Fruit fly (Drosophila melanogaster) whole organism, embryonic: ENCODE data around the gene CG7739.
A peak's percentile ranks its signal among the peaks of the same experiment; 100 is the strongest.

Experiments used
- Asciz ChIP-seq: fragments of 200-800 bp; sonication (Bioruptor generic); optimal IDR thresholded peaks from 2 replicates; lab custom pipeline; 2017; ENCODE audit warnings: missing biosample characterization, mild to moderate bottlenecking, missing genetic modification characterization, missing genetic modification reagents
- CG12104 ChIP-seq: fragments of 200-800 bp; sonication (Bioruptor generic); optimal IDR thresholded peaks from 3 replicates; lab custom pipeline; 2016; ENCODE audit warnings: missing biosample characterization, missing genetic modification characterization
- CG13296 ChIP-seq: fragments of 200-800 bp; sonication (Bioruptor generic); optimal IDR thresholded peaks from 3 replicates; lab custom pipeline; 2018; ENCODE audit warnings: missing biosample characterization, mild to moderate bottlenecking, missing genetic modification characterization
- CG13894 ChIP-seq: fragments of 200-800 bp; sonication (Bioruptor generic); optimal IDR thresholded peaks from 3 replicates; lab custom pipeline; 2018; ENCODE audit warnings: missing biosample characterization, mild to moderate bottlenecking, missing genetic modification characterization, moderate library complexity
- CG14014 ChIP-seq: fragments of 200-800 bp; sonication (Bioruptor generic); IDR thresholded peaks from 2 replicates; pipeline ENCODE4 v1.3.6; 2022; ENCODE audit warnings: missing biosample characterization, missing genetic modification characterization
- CG15011 ChIP-seq: fragments of 200-800 bp; sonication (Bioruptor generic); optimal IDR thresholded peaks from 3 replicates; lab custom pipeline; 2018; ENCODE audit warnings: missing biosample characterization, mild to moderate bottlenecking, missing genetic modification characterization
- CG15514 ChIP-seq: fragments of 200-800 bp; sonication (Bioruptor generic); optimal IDR thresholded peaks from 3 replicates; lab custom pipeline; 2017; ENCODE audit warnings: missing biosample characterization, missing genetic modification characterization, mild to moderate bottlenecking, moderate library complexity, missing genetic modification reagents
- CG1603 ChIP-seq: fragments of 200-800 bp; sonication (Bioruptor generic); optimal IDR thresholded peaks from 2 replicates; lab custom pipeline; 2019; ENCODE audit warnings: missing biosample characterization, mild to moderate bottlenecking, missing genetic modification characterization, moderate library complexity
- CG17186 ChIP-seq: fragments of 200-800 bp; sonication (Bioruptor generic); optimal IDR thresholded peaks from 3 replicates; lab custom pipeline; 2017; ENCODE audit warnings: missing biosample characterization, missing genetic modification reagents, missing genetic modification characterization
- CG17361 ChIP-seq: fragments of 200-800 bp; sonication (Bioruptor generic); IDR thresholded peaks from 3 replicates; pipeline ENCODE4 v1.3.6; 2022; ENCODE audit warnings: missing biosample characterization, missing genetic modification characterization
- CG17385 ChIP-seq: fragments of 200-800 bp; sonication (Bioruptor generic); optimal IDR thresholded peaks from 3 replicates; lab custom pipeline; 2018; ENCODE audit warnings: missing biosample characterization, mild to moderate bottlenecking, missing genetic modification characterization
- CG17568 ChIP-seq: fragments of 200-800 bp; sonication (Bioruptor generic); optimal IDR thresholded peaks from 2 replicates; lab custom pipeline; 2018; ENCODE audit warnings: missing biosample characterization, mild to moderate bottlenecking, missing genetic modification characterization, moderate library complexity
- CG18599 ChIP-seq: fragments of 200-800 bp; sonication (Bioruptor generic); optimal IDR thresholded peaks from 3 replicates; lab custom pipeline; 2017; ENCODE audit warnings: missing biosample characterization, missing genetic modification characterization, mild to moderate bottlenecking, moderate library complexity, missing genetic modification reagents
- CG2120 ChIP-seq: fragments of 200-800 bp; sonication (Bioruptor generic); optimal IDR thresholded peaks from 3 replicates; lab custom pipeline; 2016; ENCODE audit warnings: missing biosample characterization, missing genetic modification characterization
- CG31365 ChIP-seq: fragments of 200-800 bp; sonication (Bioruptor generic); optimal IDR thresholded peaks from 2 replicates; lab custom pipeline; 2018; ENCODE audit warnings: missing biosample characterization, mild to moderate bottlenecking, missing genetic modification characterization
- CG3281 ChIP-seq: fragments of 200-800 bp; sonication (Bioruptor generic); optimal IDR thresholded peaks from 3 replicates; lab custom pipeline; 2017; ENCODE audit warnings: missing biosample characterization, mild to moderate bottlenecking, missing genetic modification characterization
- CG4404 ChIP-seq: fragments of 200-800 bp; sonication (Bioruptor generic); IDR thresholded peaks from 2 replicates; pipeline ENCODE4 v1.3.6; 2022; ENCODE audit warnings: missing biosample characterization, missing genetic modification characterization
- CG4707 ChIP-seq: fragments of 200-800 bp; sonication (Bioruptor generic); optimal IDR thresholded peaks from 2 replicates; lab custom pipeline; 2018; ENCODE audit warnings: missing biosample characterization, mild to moderate bottlenecking, missing genetic modification characterization, moderate library complexity
- CG6689 ChIP-seq: fragments of 200-800 bp; sonication (Bioruptor generic); IDR thresholded peaks from 2 replicates; pipeline ENCODE4 v1.3.6; 2022; ENCODE audit warnings: missing biosample characterization, missing genetic modification characterization
- CG6854 ChIP-seq: fragments of 200-800 bp; sonication (Bioruptor generic); optimal IDR thresholded peaks from 3 replicates; lab custom pipeline; 2017; ENCODE audit warnings: missing biosample characterization, mild to moderate bottlenecking, missing genetic modification characterization
- CG7928 ChIP-seq: fragments of 200-800 bp; sonication (Bioruptor generic); optimal IDR thresholded peaks from 2 replicates; lab custom pipeline; 2017; ENCODE audit warnings: missing biosample characterization, mild to moderate bottlenecking, missing genetic modification characterization
- CG8290 ChIP-seq, 3 experiments: fragments of 200-800 bp; sonication (Bioruptor generic); optimal IDR thresholded peaks; 2 replicates each; lab custom pipeline; 2016 to 2019; ENCODE audit warnings: missing biosample characterization in 3 of 3, missing genetic modification characterization in 3 of 3, mild to moderate bottlenecking in 2 of 3, moderate library complexity in 1 of 3
- CG8765 ChIP-seq: fragments of 200-800 bp; sonication (Bioruptor generic); IDR thresholded peaks from 2 replicates; pipeline ENCODE4 v1.3.6; 2022; ENCODE audit warnings: missing biosample characterization, missing genetic modification characterization
- D19B ChIP-seq: fragments of 200-800 bp; sonication (Bioruptor generic); optimal IDR thresholded peaks from 2 replicates; lab custom pipeline; 2017; ENCODE audit warnings: missing biosample characterization, mild to moderate bottlenecking, missing genetic modification characterization
- Eip74EF ChIP-seq, 2 experiments: fragments of 200-800 bp in 1 of 2; fragments of >200 bp in 1 of 2; sonication (Bioruptor generic) in 1 of 2; optimal IDR thresholded peaks; 2 replicates each; lab custom pipeline; 2017 to 2019; ENCODE audit warnings: missing biosample characterization in 2 of 2, missing genetic modification characterization in 2 of 2, mild to moderate bottlenecking in 1 of 2, moderate library complexity in 1 of 2
- Fer1 ChIP-seq: fragments of 200-800 bp; sonication (Bioruptor generic); optimal IDR thresholded peaks from 2 replicates; lab custom pipeline; 2017; ENCODE audit warnings: missing biosample characterization, mild to moderate bottlenecking, missing genetic modification characterization
- Fer3 ChIP-seq: fragments of 200-800 bp; sonication (Bioruptor generic); optimal IDR thresholded peaks from 2 replicates; lab custom pipeline; 2018; ENCODE audit warnings: missing biosample characterization, mild to moderate bottlenecking, missing genetic modification characterization, moderate library complexity
- HmgZ ChIP-seq: fragments of 200-800 bp; sonication (Bioruptor generic); optimal IDR thresholded peaks from 2 replicates; lab custom pipeline; 2018; ENCODE audit warnings: missing biosample characterization, mild to moderate bottlenecking, missing genetic modification characterization
- MESR4 ChIP-seq: fragments of 200-800 bp; sonication (Bioruptor generic); optimal IDR thresholded peaks from 2 replicates; lab custom pipeline; 2018; ENCODE audit warnings: missing biosample characterization, mild to moderate bottlenecking, missing genetic modification characterization, moderate library complexity
- Meics ChIP-seq: fragments of 200-800 bp; sonication (Bioruptor generic); optimal IDR thresholded peaks from 2 replicates; lab custom pipeline; 2017; ENCODE audit warnings: missing biosample characterization, mild to moderate bottlenecking, missing genetic modification characterization
- NK7.1 ChIP-seq: fragments of 200-800 bp; sonication (Bioruptor generic); optimal IDR thresholded peaks from 3 replicates; lab custom pipeline; 2016; ENCODE audit warnings: missing biosample characterization, missing genetic modification characterization
- Side ChIP-seq: fragments of 200-800 bp; sonication (Bioruptor generic); optimal IDR thresholded peaks from 2 replicates; lab custom pipeline; 2016; ENCODE audit warnings: missing biosample characterization, missing genetic modification characterization
- bab2 ChIP-seq: fragments of 200-800 bp; sonication (Bioruptor generic); optimal IDR thresholded peaks from 2 replicates; lab custom pipeline; 2016; ENCODE audit warnings: missing biosample characterization, missing genetic modification characterization
- croc ChIP-seq: fragments of 200-800 bp; sonication (Bioruptor generic); conservative IDR thresholded peaks from 3 replicates; pipeline ENCODE4 v1.3.6; 2022; ENCODE audit warnings: missing biosample characterization, missing genetic modification characterization
- fd3F ChIP-seq: fragments of 200-800 bp; sonication (Bioruptor generic); optimal IDR thresholded peaks from 2 replicates; lab custom pipeline; 2018; ENCODE audit warnings: missing biosample characterization, mild to moderate bottlenecking, missing genetic modification characterization, moderate library complexity
- fd96Cb ChIP-seq: fragments of 200-800 bp; sonication (Bioruptor generic); optimal IDR thresholded peaks from 2 replicates; lab custom pipeline; 2018; ENCODE audit warnings: missing biosample characterization, mild to moderate bottlenecking, missing genetic modification characterization, moderate library complexity
- grau ChIP-seq: fragments of 200-800 bp; optimal IDR thresholded peaks from 3 replicates; lab custom pipeline; 2019; ENCODE audit warnings: missing biosample characterization, mild to moderate bottlenecking, missing genetic modification characterization, moderate library complexity
- gsb-n ChIP-seq: fragments of 200-800 bp; sonication (Bioruptor generic); optimal IDR thresholded peaks from 3 replicates; lab custom pipeline; 2018; ENCODE audit warnings: missing biosample characterization, mild to moderate bottlenecking, missing genetic modification characterization
- gt ChIP-seq: fragments of 200-800 bp; sonication (Bioruptor generic); IDR thresholded peaks from 2 replicates; pipeline ENCODE4 v1.3.6; 2022; ENCODE audit warnings: missing biosample characterization, missing genetic modification characterization
- org-1 ChIP-seq: fragments of 200-800 bp; sonication (Bioruptor generic); optimal IDR thresholded peaks from 2 replicates; lab custom pipeline; 2017; ENCODE audit warnings: missing biosample characterization, missing genetic modification characterization
- salm ChIP-seq: fragments of 200-800 bp; sonication (Bioruptor generic); optimal IDR thresholded peaks from 2 replicates; lab custom pipeline; 2018; ENCODE audit warnings: missing biosample characterization, mild to moderate bottlenecking, missing genetic modification characterization
- schlank ChIP-seq: fragments of 200-800 bp; sonication (Bioruptor generic); optimal IDR thresholded peaks from 2 replicates; lab custom pipeline; 2018; ENCODE audit warnings: missing biosample characterization, mild to moderate bottlenecking, missing genetic modification characterization
- sens ChIP-seq: fragments of 200-800 bp; sonication (Bioruptor generic); peaks from one replicate; lab custom pipeline; 2016; ENCODE audit warnings: missing biosample characterization, missing genetic modification characterization
- seq ChIP-seq: fragments of 200-800 bp; sonication (Bioruptor generic); IDR thresholded peaks from 2 replicates; pipeline ENCODE4 v1.3.6; 2022; ENCODE audit warnings: missing biosample characterization, missing genetic modification characterization
- ssp ChIP-seq: fragments of 200-800 bp; sonication (Bioruptor generic); IDR thresholded peaks from 2 replicates; pipeline ENCODE4 v1.3.6; 2022; ENCODE audit warnings: missing biosample characterization, missing genetic modification characterization
- toy ChIP-seq: fragments of 200-800 bp; sonication (Bioruptor generic); IDR thresholded peaks from 2 replicates; pipeline ENCODE4 v1.3.6; 2022; ENCODE audit warnings: missing biosample characterization, missing genetic modification characterization
- yki ChIP-seq: fragments of >200 bp; optimal IDR thresholded peaks from 3 replicates; lab custom pipeline; 2018
- z ChIP-seq: fragments of 200-800 bp; sonication (Bioruptor generic); IDR thresholded peaks from 3 replicates; pipeline ENCODE4 v1.3.6; 2022; ENCODE audit warnings: missing biosample characterization, missing genetic modification characterization

The CG7739 gene

dm6 chr3L:15553993-15554644, 8.7 kb downstream of the CG7739 start, which contains the start of gene AGO2 (continued):
- no peak for TF ChIP-seq salm (tag; lab: Kevin White, UChicago)
- TF ChIP-seq Eip74EF (GFP tag; optimal IDR thresholded peaks at IDR 0.05; lab: Kevin White, UChicago) = peak in 1 of 2 experiments; percentile 29
- TF ChIP-seq yki (lab: Kevin White, UChicago) = no peak
- no peak for TF ChIP-seq ssp (GFP tag; lab: Robert Waterston, UW)
- TF ChIP-seq fd96Cb = no peak
- no peak for TF ChIP-seq CG4404
- peak; percentile 3 for TF ChIP-seq CG31365

- TF ChIP-seq Fer3 (tag; lab: Kevin White, UChicago) = peak; percentile 48
- TF ChIP-seq grau (tag; lab: Kevin White, UChicago) = peak; percentile 4
- TF ChIP-seq Asciz = peak; percentile 28
- TF ChIP-seq CG17568 (GFP tag; lab: Kevin White, UChicago) = peak; percentile 54
- no peak for TF ChIP-seq toy (GFP tag; lab: Robert Waterston, UW)
- peak; percentile 37 for TF ChIP-seq org-1 (GFP tag; lab: Kevin White, UChicago)
- peak; percentile 57 for TF ChIP-seq schlank
- no peak for TF ChIP-seq D19B
- TF ChIP-seq CG8290 (GFP tag; optimal IDR thresholded peaks at IDR 0.05; lab: Kevin White, UChicago) = no peak
- TF ChIP-seq CG8290 (tag; optimal IDR thresholded peaks at IDR 0.05; lab: Kevin White, UChicago) = peak in 1 of 2 experiments; percentile 61
- peak; percentile 12 for TF ChIP-seq CG7928 (GFP tag; lab: Kevin White, UChicago)
- TF ChIP-seq Fer1 (GFP tag; lab: Kevin White, UChicago) = peak; percentile 56
- no peak for TF ChIP-seq CG1603 (tag; lab: Kevin White, UChicago)
- TF ChIP-seq bab2 = peak; percentile 32
- TF ChIP-seq CG14014 (GFP tag; lab: Robert Waterston, UW) = peak; percentile 13; the same call in 1 of the 2 replicates
- no peak for TF ChIP-seq CG17186 (GFP tag; lab: Kevin White, UChicago)
- TF ChIP-seq CG18599 (GFP tag; lab: Kevin White, UChicago) = peak; percentile 72
- TF ChIP-seq CG8765 = no peak
- TF ChIP-seq gsb-n = no peak
- TF ChIP-seq gt (GFP tag; lab: Robert Waterston, UW) = no peak
- TF ChIP-seq CG17385 (GFP tag; lab: Kevin White, UChicago) = no peak
- TF ChIP-seq CG15514 (GFP tag; lab: Kevin White, UChicago) = peak; percentile 48
- peak; percentile 45 for TF ChIP-seq fd3F (GFP tag; lab: Kevin White, UChicago)
- TF ChIP-seq CG15011 (GFP tag; lab: Kevin White, UChicago) = peak; percentile 35
- TF ChIP-seq CG2120 = peak; percentile 31
- TF ChIP-seq CG17361 = 0 out of 3 replicates have a peak, but pooled peaks have one; percentile 17
- peak; percentile 15 for TF ChIP-seq Side (GFP tag; lab: Kevin White, UChicago)
- TF ChIP-seq seq (GFP tag; lab: Robert Waterston, UW) = 0 out of 2 replicates have a peak, but pooled peaks have one; percentile 19
- TF ChIP-seq Meics (GFP tag; lab: Kevin White, UChicago) = peak; percentile 53
- TF ChIP-seq CG12104 (GFP tag; lab: Kevin White, UChicago) = peak; percentile 10
- TF ChIP-seq HmgZ (tag; lab: Kevin White, UChicago) = peak; percentile 6
- no peak for TF ChIP-seq CG6689 (GFP tag; lab: Robert Waterston, UW)
- TF ChIP-seq z (GFP tag; lab: Robert Waterston, UW) = no peak
- peak; percentile 19 for TF ChIP-seq CG13894 (tag; lab: Kevin White, UChicago)
- peak; percentile 74 for TF ChIP-seq sens (GFP tag; lab: Kevin White, UChicago)
- TF ChIP-seq MESR4 (GFP tag; lab: Kevin White, UChicago) = no peak
- TF ChIP-seq CG3281 (GFP tag; lab: Kevin White, UChicago) = peak; percentile 57
- no peak for TF ChIP-seq NK7.1
- peak; percentile 49 for TF ChIP-seq CG13296 (GFP tag; lab: Kevin White, UChicago)
- no peak for TF ChIP-seq croc (GFP tag; lab: Robert Waterston, UW)
- peak; percentile 51 for TF ChIP-seq CG6854 (GFP tag; lab: Kevin White, UChicago)
- no peak for TF ChIP-seq CG4707 (GFP tag; lab: Kevin White, UChicago)
Observed at dm6 chr3L:15548843-15549242, 14.0 kb downstream of the CG7739 start.
